Worm (Caenorhabditis elegans): ENCODE results near the gene acp-6.

Gene acp-6

ce11 chrIV:6471216-6471615, 45.3 kb upstream of the acp-6 start, which contains the start of gene tmed-13:
Gene tmed-13 (minus strand): TSS chrIV:6471384.
- TF ChIP-seq hmg-1.2 (GFP tag; IDR thresholded peaks at IDR 0.05) = peak; percentile 51; the same call in 1 of the 2 replicates
- no peak for TF ChIP-seq ZK185.1 (tag; optimal IDR thresholded peaks at IDR 0.05; ENCODE audit: poor library complexity, severe bottlenecking)
- TF ChIP-seq tbx-9 (tag; optimal IDR thresholded peaks at IDR 0.05; ENCODE audit: borderline replicate concordance) = no peak
- no peak for TF ChIP-seq B0336.3 (GFP tag; IDR thresholded peaks at IDR 0.05)
- no peak for TF ChIP-seq xnd-1 (tag; optimal IDR thresholded peaks at IDR 0.05)
- TF ChIP-seq nhr-80 (tag; optimal IDR thresholded peaks at IDR 0.05) = no peak
- no peak for TF ChIP-seq snpc-1.1 (tag; optimal IDR thresholded peaks at IDR 0.05; ENCODE audit: insufficient read depth)

DNA sequence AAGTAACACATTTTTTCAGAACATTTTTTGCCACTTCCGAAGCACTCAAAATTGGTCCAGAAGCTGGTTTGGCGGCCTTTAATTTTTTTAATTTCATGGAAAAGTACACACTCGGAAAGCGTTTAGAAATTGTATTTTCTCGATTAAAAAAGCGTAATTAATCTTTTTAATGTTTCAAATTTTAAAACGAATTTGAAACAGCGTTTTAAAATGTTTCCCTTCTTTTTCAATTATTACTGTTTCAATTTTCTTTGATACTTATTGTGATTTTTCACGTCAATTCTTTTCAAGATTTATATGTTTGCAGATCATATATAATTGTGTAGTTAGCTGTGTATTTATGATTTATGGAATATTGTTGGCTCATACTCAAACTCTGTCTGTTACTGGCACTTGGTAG, 38.1 kb upstream of the acp-6 start, which contains the start of gene acr-25:
acr-25 (plus strand) TSS at position 301 of the 400 bp plus-strand sequence.
- TF ChIP-seq Y53G8AR.9 (GFP tag; conservative IDR thresholded peaks at IDR 0.05) (no peak), rec-8 (tag; optimal IDR thresholded peaks at IDR 0.05) (no peak), die-1 (tag; optimal IDR thresholded peaks at IDR 0.05) (no peak), hmg-20 (GFP tag; IDR thresholded peaks at IDR 0.05) (no peak), ztf-18 (tag; optimal IDR thresholded peaks at IDR 0.05) (no peak), cebp-1 (GFP tag; IDR thresholded peaks at IDR 0.05) (no peak), cebp-1 (tag; optimal IDR thresholded peaks at IDR 0.05) (no peak), F33H1.4 (GFP tag; IDR thresholded peaks at IDR 0.05) (no peak), aptf-2 (GFP tag; conservative IDR thresholded peaks at IDR 0.05) (no peak), lin-40 (tag; optimal IDR thresholded peaks at IDR 0.05) (no peak), ztf-25 (GFP tag; IDR thresholded peaks at IDR 0.05) (no peak), hsf-1 (GFP tag; IDR thresholded peaks at IDR 0.05) (no peak), mes-4 (tag; optimal IDR thresholded peaks at IDR 0.05) (no peak), zim-3 (tag; optimal IDR thresholded peaks at IDR 0.05) (no peak)

- TF ChIP-seq mxl-1 (tag; optimal IDR thresholded peaks at IDR 0.05) (no peak), zim-3 (tag; optimal IDR thresholded peaks at IDR 0.05) (no peak), nfya-2 (GFP tag; IDR thresholded peaks at IDR 0.05) (no peak), hmg-1.2 (GFP tag; IDR thresholded peaks at IDR 0.05) (no peak; the same call in 1 of the 2 replicates), Y79H2A.3 (GFP tag; conservative IDR thresholded peaks at IDR 0.05) (no peak), F57C9.4 (tag; optimal IDR thresholded peaks at IDR 0.05) (no peak), attf-6 (GFP tag; IDR thresholded peaks at IDR 0.05) (peak; percentile 57; the same call in 1 of the 2 replicates), snpc-1.1 (tag; optimal IDR thresholded peaks at IDR 0.05; ENCODE audit: insufficient read depth) (peak; percentile 79), dox-1 (GFP tag; IDR thresholded peaks at IDR 0.05) (no peak), lin-40 (tag; optimal IDR thresholded peaks at IDR 0.05) (no peak), aptf-2 (GFP tag; conservative IDR thresholded peaks at IDR 0.05) (no peak), mcd-1 (GFP tag; IDR thresholded peaks at IDR 0.05) (no peak), F37B4.10 (GFP tag; IDR thresholded peaks at IDR 0.05) (no peak), rec-8 (tag; optimal IDR thresholded peaks at IDR 0.05) (no peak), lin-26 (GFP tag; IDR thresholded peaks at IDR 0.05) (no peak), nhr-27 (tag; optimal IDR thresholded peaks at IDR 0.05) (no peak), snpc-4 (GFP tag; optimal IDR thresholded peaks at IDR 0.05) (peak; percentile 69), snpc-4 (tag; optimal IDR thresholded peaks at IDR 0.05) (peak; percentile 66 to 77 (median 73)), nfya-1 (tag; optimal IDR thresholded peaks at IDR 0.05; ENCODE audit: borderline replicate concordance, insufficient read depth) (no peak), let-526 (GFP tag; IDR thresholded peaks at IDR 0.05) (no peak), efl-1 (GFP tag; optimal IDR thresholded peaks at IDR 0.05) (no peak), C17E4.6 (GFP tag; IDR thresholded peaks at IDR 0.05) (no peak), hlh-26 (GFP tag; conservative IDR thresholded peaks at IDR 0.05) (no peak)
Measured at ce11 chrIV:6460596-6460995, 34.7 kb upstream of the acp-6 start.

Data from whole organism, young adult.